Worm (Caenorhabditis elegans): Measurements from ENCODE around the gene E02H4.5.

DNA sequence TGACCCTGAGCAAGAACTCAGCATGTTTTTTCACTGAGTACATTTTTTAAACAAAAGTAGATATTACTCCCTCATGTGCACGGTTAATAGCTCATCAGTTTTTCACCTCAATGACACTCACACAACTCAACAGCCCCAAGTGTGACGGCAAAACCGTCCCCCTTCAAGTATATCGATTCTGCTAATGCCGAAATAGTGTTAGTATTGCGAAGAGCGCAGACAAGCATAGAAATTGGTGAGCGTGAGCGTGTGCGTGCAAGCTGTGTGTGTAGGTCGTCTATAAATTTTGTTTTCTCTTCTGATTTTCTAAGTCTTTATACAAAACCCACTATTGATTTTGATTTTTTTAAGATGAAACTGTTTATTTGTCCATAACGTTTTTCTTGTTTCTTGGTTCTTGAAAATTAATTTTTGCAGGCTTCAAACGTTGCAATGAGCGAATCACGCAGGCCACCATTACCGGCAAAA, 16.6 kb downstream of the E02H4.5 start, which contains the start of gene K04C1.2:
- no peak for TF ChIP-seq aly-2 (tag; optimal IDR thresholded peaks at IDR 0.05)
- no peak for TF ChIP-seq unc-86 (tag; optimal IDR thresholded peaks at IDR 0.05)

Measured in whole organism, L1 larva.